Fruit fly (Drosophila melanogaster) whole organism, adult: ENCODE results near the gene CG14609.

Experiments used
- CG11617 ChIP-seq: fragments of 200-800 bp; sonication (Bioruptor generic); optimal IDR thresholded peaks from 2 replicates; lab custom pipeline; 2017; ENCODE audit warnings: mild to moderate bottlenecking, missing biosample characterization, missing genetic modification reagents, missing genetic modification characterization
- CG12768 ChIP-seq: fragments of 200-800 bp; sonication (Bioruptor generic); optimal IDR thresholded peaks from 2 replicates; lab custom pipeline; 2017; ENCODE audit warnings: missing biosample characterization, missing genetic modification characterization, mild to moderate bottlenecking, moderate library complexity, missing genetic modification reagents
- CG14711 ChIP-seq: fragments of 200-800 bp; sonication (Bioruptor generic); optimal IDR thresholded peaks from 2 replicates; lab custom pipeline; 2018; ENCODE audit warnings: missing biosample characterization, mild to moderate bottlenecking, missing genetic modification characterization, moderate library complexity
- CG1620 ChIP-seq: fragments of 200-800 bp; sonication (Bioruptor generic); optimal IDR thresholded peaks from 2 replicates; lab custom pipeline; 2016; ENCODE audit warnings: missing biosample characterization, missing genetic modification characterization
- CG33017 ChIP-seq: fragments of 200-800 bp; sonication (Bioruptor generic); optimal IDR thresholded peaks from 2 replicates; lab custom pipeline; 2018; ENCODE audit warnings: missing biosample characterization, mild to moderate bottlenecking, missing genetic modification characterization, moderate library complexity
- CG5204 ChIP-seq: fragments of 200-800 bp; sonication (Bioruptor generic); optimal IDR thresholded peaks from 2 replicates; lab custom pipeline; 2016; ENCODE audit warnings: missing biosample characterization, missing genetic modification characterization
- CG7045 ChIP-seq: fragments of 200-800 bp; sonication (Bioruptor generic); optimal IDR thresholded peaks from 2 replicates; lab custom pipeline; 2017; ENCODE audit warnings: missing biosample characterization, mild to moderate bottlenecking, missing genetic modification characterization
- CG7101 ChIP-seq: fragments of 200-800 bp; sonication (Bioruptor generic); optimal IDR thresholded peaks from 2 replicates; lab custom pipeline; 2018; ENCODE audit warnings: missing biosample characterization, mild to moderate bottlenecking, missing genetic modification characterization, moderate library complexity
- Clk ChIP-seq: fragments of 200-800 bp; sonication (Bioruptor generic); optimal IDR thresholded peaks from 2 replicates; lab custom pipeline; 2017; ENCODE audit warnings: missing biosample characterization, missing genetic modification characterization
- Crg-1 ChIP-seq: fragments of 200-800 bp; sonication (Bioruptor generic); optimal IDR thresholded peaks from 2 replicates; lab custom pipeline; 2016; ENCODE audit warnings: missing biosample characterization, missing genetic modification characterization
- Hr96 ChIP-seq: fragments of 200-800 bp; sonication (Bioruptor generic); optimal IDR thresholded peaks from 2 replicates; lab custom pipeline; 2016; ENCODE audit warnings: missing biosample characterization, missing genetic modification characterization
- Mnt ChIP-seq: fragments of 200-800 bp; sonication (Bioruptor generic); optimal IDR thresholded peaks from 2 replicates; lab custom pipeline; 2016; ENCODE audit warnings: missing biosample characterization, mild to moderate bottlenecking, missing genetic modification characterization
- bab1 ChIP-seq: fragments of 200-800 bp; sonication (Bioruptor generic); optimal IDR thresholded peaks from 3 replicates; lab custom pipeline; 2019; ENCODE audit warnings: missing biosample characterization, mild to moderate bottlenecking, missing genetic modification characterization, moderate library complexity
- cic ChIP-seq: fragments of 200-800 bp; sonication (Bioruptor generic); optimal IDR thresholded peaks from 2 replicates; lab custom pipeline; 2017; ENCODE audit warnings: missing biosample characterization, mild to moderate bottlenecking, missing genetic modification characterization, moderate library complexity
- cnc ChIP-seq, 2 experiments: fragments of >200 bp; optimal IDR thresholded peaks; 2 replicates each; lab custom pipeline; 2017
- kay ChIP-seq: fragments of 200-800 bp; sonication (Bioruptor generic); peaks from one replicate; lab custom pipeline; 2016; ENCODE audit warnings: missing biosample characterization, missing genetic modification characterization, borderline replicate concordance
- ovo ChIP-seq: fragments of 200-800 bp; sonication (Bioruptor generic); optimal IDR thresholded peaks from 2 replicates; lab custom pipeline; 2016; ENCODE audit warnings: missing biosample characterization, missing genetic modification characterization
- pad ChIP-seq: fragments of 200-800 bp; sonication (Bioruptor generic); optimal IDR thresholded peaks from 3 replicates; lab custom pipeline; 2017; ENCODE audit warnings: missing biosample characterization, missing genetic modification characterization, mild to moderate bottlenecking, moderate library complexity, missing genetic modification reagents
- tj ChIP-seq: fragments of 200-800 bp; sonication (Bioruptor generic); optimal IDR thresholded peaks from 3 replicates; lab custom pipeline; 2017; ENCODE audit warnings: missing biosample characterization, mild to moderate bottlenecking, missing genetic modification characterization, moderate library complexity
- toe ChIP-seq: fragments of 200-800 bp; sonication (Bioruptor generic); optimal IDR thresholded peaks from 2 replicates; lab custom pipeline; 2016; ENCODE audit warnings: missing biosample characterization, missing genetic modification characterization

CG14609 gene

dm6 chr3R:7200670-7201069 is at the start of gene CG14609:
Gene CG14609 (plus strand): TSS chr3R:7200970.
- TF ChIP-seq CG11617 (GFP tag; lab: Kevin White, UChicago): no peak
- no peak for TF ChIP-seq pad (GFP tag; lab: Kevin White, UChicago)
- no peak for TF ChIP-seq toe (GFP tag; lab: Kevin White, UChicago)
- no peak for TF ChIP-seq CG7101
- TF ChIP-seq Mnt (GFP tag; lab: Kevin White, UChicago): no peak

- TF ChIP-seq bab1 (GFP tag; lab: Kevin White, UChicago): no peak
- TF ChIP-seq tj (GFP tag; lab: Kevin White, UChicago): peak; percentile 58
These were observed 46.0 kb upstream of the CG14609 start, which contains the start of gene MAGE for dm6 chr3R:7154586-7155357. Gene MAGE (minus strand): TSS chr3R:7155180.

dm6 chr3R:7157102-7157501 is 43.7 kb upstream of the CG14609 start:
- TF ChIP-seq CG7045 (GFP tag; lab: Kevin White, UChicago) (no peak), CG5204 (GFP tag; lab: Kevin White, UChicago) (no peak), CG7101 (no peak), pad (GFP tag; lab: Kevin White, UChicago) (no peak), kay (GFP tag; lab: Kevin White, UChicago) (no peak), CG14711 (no peak), toe (GFP tag; lab: Kevin White, UChicago) (no peak), CG12768 (GFP tag; lab: Kevin White, UChicago) (no peak), CG33017 (no peak), Crg-1 (GFP tag; lab: Kevin White, UChicago) (no peak), CG1620 (GFP tag; lab: Kevin White, UChicago) (no peak), Clk (GFP tag; lab: Kevin White, UChicago) (no peak), Mnt (GFP tag; lab: Kevin White, UChicago) (no peak), bab1 (GFP tag; lab: Kevin White, UChicago) (no peak), CG11617 (GFP tag; lab: Kevin White, UChicago) (no peak), ovo (no peak), cnc (optimal IDR thresholded peaks at IDR 0.05; lab: Kevin White, UChicago) (no peak), tj (GFP tag; lab: Kevin White, UChicago) (no peak)

- TF ChIP-seq CG14711 (no peak), CG1620 (GFP tag; lab: Kevin White, UChicago) (no peak), kay (GFP tag; lab: Kevin White, UChicago) (no peak), Mnt (GFP tag; lab: Kevin White, UChicago) (no peak), CG12768 (GFP tag; lab: Kevin White, UChicago) (no peak), Hr96 (GFP tag; lab: Kevin White, UChicago) (no peak), cic (GFP tag; lab: Kevin White, UChicago) (no peak), cnc (optimal IDR thresholded peaks at IDR 0.05; lab: Kevin White, UChicago) (no peak), ovo (no peak), CG33017 (no peak), CG5204 (GFP tag; lab: Kevin White, UChicago) (no peak), toe (GFP tag; lab: Kevin White, UChicago) (no peak), CG7045 (GFP tag; lab: Kevin White, UChicago) (no peak), CG11617 (GFP tag; lab: Kevin White, UChicago) (no peak), tj (GFP tag; lab: Kevin White, UChicago) (no peak)
These were observed 41.2 kb upstream of the CG14609 start for dm6 chr3R:7159615-7160014.

dm6 chr3R:7162356-7163289 is 38.1 kb upstream of the CG14609 start, which contains the start of gene sas:
Gene sas (plus strand): TSS chr3R:7162808.
- no peak for TF ChIP-seq kay (GFP tag; lab: Kevin White, UChicago)
- TF ChIP-seq cic (GFP tag; lab: Kevin White, UChicago): no peak
- no peak for TF ChIP-seq bab1 (GFP tag; lab: Kevin White, UChicago)
- TF ChIP-seq CG12768 (GFP tag; lab: Kevin White, UChicago): no peak
- no peak for TF ChIP-seq Hr96 (GFP tag; lab: Kevin White, UChicago)
- no peak for TF ChIP-seq CG5204 (GFP tag; lab: Kevin White, UChicago)
- no peak for TF ChIP-seq pad (GFP tag; lab: Kevin White, UChicago)
- no peak for TF ChIP-seq CG7045 (GFP tag; lab: Kevin White, UChicago)
- TF ChIP-seq Mnt (GFP tag; lab: Kevin White, UChicago): no peak
- no peak for TF ChIP-seq toe (GFP tag; lab: Kevin White, UChicago)
- no peak for TF ChIP-seq CG7101
- no peak for TF ChIP-seq CG33017
- no peak for TF ChIP-seq tj (GFP tag; lab: Kevin White, UChicago)
- no peak for TF ChIP-seq ovo
- no peak for TF ChIP-seq Clk (GFP tag; lab: Kevin White, UChicago)
- TF ChIP-seq CG1620 (GFP tag; lab: Kevin White, UChicago): no peak
- TF ChIP-seq cnc (optimal IDR thresholded peaks at IDR 0.05; lab: Kevin White, UChicago): no peak
- TF ChIP-seq CG11617 (GFP tag; lab: Kevin White, UChicago): no peak
